Worm (Caenorhabditis elegans) whole organism, L4 larva: ENCODE measurements around the gene fbxb-35.

Experiments used
- D1046.2 ChIP-seq: fragments of 200-800 bp; sonication (Bioruptor generic); IDR thresholded peaks from 2 replicates; pipeline ENCODE4 v1.3.6; 2022; ENCODE audit warnings: missing genetic modification characterization, missing compliant biosample characterization
- F10B5.3 ChIP-seq: sonication (generic microtip); optimal IDR thresholded peaks from 2 replicates; lab custom pipeline; 2016; ENCODE audit warnings: mild to moderate bottlenecking, missing genetic modification characterization, missing compliant biosample characterization
- F37D6.2 ChIP-seq: sonication (generic microtip); optimal IDR thresholded peaks from 2 replicates; lab custom pipeline; 2016; ENCODE audit warnings: mild to moderate bottlenecking, missing genetic modification characterization, missing compliant biosample characterization
- F44E2.7 ChIP-seq: fragments of 200-800 bp; sonication (Bioruptor generic); IDR thresholded peaks from 2 replicates; pipeline ENCODE4 v2.1.2; 2022; ENCODE audit warnings: missing genetic modification characterization, missing compliant biosample characterization
- ZK337.2 ChIP-seq: fragments of 200-800 bp; sonication (Bioruptor generic); IDR thresholded peaks from 2 replicates; pipeline ENCODE4 v1.3.6; 2022; ENCODE audit warnings: missing genetic modification reagents, missing genetic modification characterization, missing compliant biosample characterization
- ZK546.5 ChIP-seq, 2 experiments: sonication (generic microtip); optimal IDR thresholded peaks; 2 replicates each; lab custom pipeline; 2017; ENCODE audit warnings: missing biosample characterization in 2 of 2, missing genetic modification characterization in 2 of 2
- aly-2 ChIP-seq: sonication (generic microtip); optimal IDR thresholded peaks from 2 replicates; lab custom pipeline; 2018; ENCODE audit warnings: missing biosample characterization, missing genetic modification characterization
- arid-1 ChIP-seq: fragments of 200-800 bp; sonication (Bioruptor generic); conservative IDR thresholded peaks from 2 replicates; pipeline ENCODE4 v1.3.6; 2022; ENCODE audit warnings: missing genetic modification reagents, missing genetic modification characterization, missing compliant biosample characterization
- ceh-82 ChIP-seq: sonication (generic microtip); optimal IDR thresholded peaks from 2 replicates; lab custom pipeline; 2017; ENCODE audit warnings: missing biosample characterization, missing genetic modification characterization
- cey-2 ChIP-seq: sonication (generic microtip); optimal IDR thresholded peaks from 3 replicates; lab custom pipeline; 2017; ENCODE audit warnings: missing genetic modification characterization, mild to moderate bottlenecking, missing compliant biosample characterization, antibody characterized with exemption, borderline replicate concordance; ENCODE audit not compliant: insufficient read depth
- ctbp-1 ChIP-seq: fragments of 200-800 bp; sonication (Bioruptor generic); IDR thresholded peaks from 2 replicates; pipeline ENCODE4 v1.3.6; 2022; ENCODE audit warnings: missing genetic modification reagents, missing genetic modification characterization, missing compliant biosample characterization
- dmd-6 ChIP-seq: fragments of 200-800 bp; sonication (Bioruptor generic); IDR thresholded peaks from 2 replicates; pipeline ENCODE4 v1.3.6; 2022; ENCODE audit warnings: missing genetic modification reagents, missing genetic modification characterization, missing compliant biosample characterization
- dmd-8 ChIP-seq: fragments of 200-800 bp; sonication (Bioruptor generic); IDR thresholded peaks from 2 replicates; pipeline ENCODE4 v1.3.6; 2022; ENCODE audit warnings: missing genetic modification characterization, missing compliant biosample characterization
- gei-8 ChIP-seq: fragments of 200-800 bp; sonication (Bioruptor generic); optimal IDR thresholded peaks from 2 replicates; lab custom pipeline; 2018; ENCODE audit warnings: mild to moderate bottlenecking, missing genetic modification characterization, missing compliant biosample characterization
- jun-1 ChIP-seq: fragments of 150-350 bp; optimal IDR thresholded peaks from 2 replicates; lab custom pipeline; 2014; ENCODE audit warnings: missing biosample characterization, missing genetic modification reagents, missing genetic modification characterization
- lim-7 ChIP-seq: fragments of 200-800 bp; sonication (Bioruptor generic); IDR thresholded peaks from 2 replicates; pipeline ENCODE4 v1.3.6; 2022; ENCODE audit warnings: missing genetic modification characterization, missing compliant biosample characterization
- lin-1 ChIP-seq: fragments of 200-800 bp; sonication (Bioruptor generic); IDR thresholded peaks from 2 replicates; pipeline ENCODE4 v1.3.6; 2022; ENCODE audit warnings: missing genetic modification reagents, missing genetic modification characterization, missing compliant biosample characterization
- lin-38 ChIP-seq: fragments of 200-800 bp; sonication (Bioruptor generic); IDR thresholded peaks from 2 replicates; pipeline ENCODE4 v1.3.6; 2022; ENCODE audit warnings: missing genetic modification reagents, missing genetic modification characterization, missing compliant biosample characterization
- lin-39 ChIP-seq: fragments of 150-350 bp; optimal IDR thresholded peaks from 2 replicates; lab custom pipeline; 2014; ENCODE audit warnings: missing biosample characterization, missing genetic modification reagents, missing genetic modification characterization
- lir-3 ChIP-seq: sonication (generic microtip); optimal IDR thresholded peaks from 2 replicates; lab custom pipeline; 2016; ENCODE audit warnings: mild to moderate bottlenecking, missing genetic modification characterization, missing compliant biosample characterization
- mdl-1 ChIP-seq, 2 experiments: fragments of 150-350 bp in 1 of 2; sonication (generic microtip) in 1 of 2; optimal IDR thresholded peaks; 2 replicates each; lab custom pipeline; 2014 to 2017; ENCODE audit warnings: missing biosample characterization in 2 of 2, missing genetic modification characterization in 2 of 2
- mdt-29 ChIP-seq: fragments of 200-800 bp; sonication (Bioruptor generic); IDR thresholded peaks from 2 replicates; pipeline ENCODE4 v1.3.6; 2022; ENCODE audit warnings: missing genetic modification reagents, missing genetic modification characterization, missing compliant biosample characterization
- mxl-2 ChIP-seq: fragments of 200-800 bp; sonication (Bioruptor generic); conservative IDR thresholded peaks from 2 replicates; pipeline ENCODE4 v1.3.6; 2022; ENCODE audit warnings: missing genetic modification reagents, missing genetic modification characterization, missing compliant biosample characterization
- mxl-3 ChIP-seq: fragments of 200-800 bp; sonication (Bioruptor generic); optimal IDR thresholded peaks from 2 replicates; lab custom pipeline; 2018; ENCODE audit warnings: mild to moderate bottlenecking, missing genetic modification characterization, missing compliant biosample characterization
- nhr-102 ChIP-seq: sonication (generic microtip); optimal IDR thresholded peaks from 2 replicates; lab custom pipeline; 2016; ENCODE audit warnings: mild to moderate bottlenecking, missing genetic modification characterization, moderate library complexity, missing compliant biosample characterization
- nhr-237 ChIP-seq: sonication (generic microtip); optimal IDR thresholded peaks from 2 replicates; lab custom pipeline; 2017; ENCODE audit warnings: missing biosample characterization, missing genetic modification characterization
- nhr-25 ChIP-seq: sonication (generic microtip); optimal IDR thresholded peaks from 2 replicates; lab custom pipeline; 2017; ENCODE audit warnings: missing genetic modification characterization, mild to moderate bottlenecking, missing compliant biosample characterization, antibody characterized with exemption, moderate library complexity, borderline replicate concordance; ENCODE audit not compliant: insufficient read depth
- nhr-41 ChIP-seq: fragments of 200-800 bp; sonication (Bioruptor generic); IDR thresholded peaks from 2 replicates; pipeline ENCODE4 v1.3.6; 2022; ENCODE audit warnings: missing genetic modification reagents, missing genetic modification characterization, missing compliant biosample characterization
- nhr-48 ChIP-seq: sonication (generic microtip); optimal IDR thresholded peaks from 2 replicates; lab custom pipeline; 2016; ENCODE audit warnings: mild to moderate bottlenecking, missing genetic modification characterization, missing compliant biosample characterization
- nhr-6 ChIP-seq: fragments of 150-350 bp; optimal IDR thresholded peaks from 2 replicates; lab custom pipeline; 2014; ENCODE audit warnings: missing biosample characterization, missing genetic modification characterization
- nhr-76 ChIP-seq: fragments of 150-350 bp; optimal IDR thresholded peaks from 2 replicates; lab custom pipeline; 2014; ENCODE audit warnings: missing biosample characterization, missing genetic modification characterization
- php-3 ChIP-seq: fragments of 200-800 bp; sonication (Bioruptor generic); IDR thresholded peaks from 2 replicates; pipeline ENCODE4 v1.3.6; 2022; ENCODE audit warnings: missing genetic modification reagents, missing genetic modification characterization, missing compliant biosample characterization
- rbr-2 ChIP-seq: sonication (generic microtip); optimal IDR thresholded peaks from 2 replicates; lab custom pipeline; 2016; ENCODE audit warnings: missing genotype, missing genetic modification characterization, missing compliant biosample characterization
- saeg-2 ChIP-seq: fragments of 200-800 bp; sonication (Bioruptor generic); IDR thresholded peaks from 2 replicates; pipeline ENCODE4 v1.3.6; 2022; ENCODE audit warnings: missing genetic modification reagents, missing genetic modification characterization, missing compliant biosample characterization
- spr-1 ChIP-seq: sonication (generic microtip); optimal IDR thresholded peaks from 2 replicates; lab custom pipeline; 2016; ENCODE audit warnings: mild to moderate bottlenecking, missing genetic modification characterization, missing compliant biosample characterization
- tag-97 ChIP-seq: fragments of 200-800 bp; sonication (Bioruptor generic); IDR thresholded peaks from 2 replicates; pipeline ENCODE4 v1.3.6; 2022; ENCODE audit warnings: missing genetic modification characterization, missing compliant biosample characterization
- unc-39 ChIP-seq: sonication (generic microtip); optimal IDR thresholded peaks from 2 replicates; lab custom pipeline; 2017; ENCODE audit warnings: missing biosample characterization, missing genetic modification characterization
- zag-1 ChIP-seq: fragments of 150-350 bp; optimal IDR thresholded peaks from 2 replicates; lab custom pipeline; 2014; ENCODE audit warnings: missing biosample characterization, missing genetic modification characterization
- zip-11 ChIP-seq: fragments of 200-800 bp; sonication (Bioruptor generic); IDR thresholded peaks from 2 replicates; pipeline ENCODE4 v1.3.6; 2022; ENCODE audit warnings: missing genetic modification characterization, missing compliant biosample characterization
- zip-2 ChIP-seq: fragments of 150-350 bp; optimal IDR thresholded peaks from 2 replicates; lab custom pipeline; 2014; ENCODE audit warnings: missing biosample characterization, missing genetic modification characterization
- ztf-11 ChIP-seq: fragments of 150-350 bp; optimal IDR thresholded peaks from 2 replicates; lab custom pipeline; 2014; ENCODE audit warnings: missing biosample characterization, missing genetic modification characterization

Gene fbxb-35

DNA sequence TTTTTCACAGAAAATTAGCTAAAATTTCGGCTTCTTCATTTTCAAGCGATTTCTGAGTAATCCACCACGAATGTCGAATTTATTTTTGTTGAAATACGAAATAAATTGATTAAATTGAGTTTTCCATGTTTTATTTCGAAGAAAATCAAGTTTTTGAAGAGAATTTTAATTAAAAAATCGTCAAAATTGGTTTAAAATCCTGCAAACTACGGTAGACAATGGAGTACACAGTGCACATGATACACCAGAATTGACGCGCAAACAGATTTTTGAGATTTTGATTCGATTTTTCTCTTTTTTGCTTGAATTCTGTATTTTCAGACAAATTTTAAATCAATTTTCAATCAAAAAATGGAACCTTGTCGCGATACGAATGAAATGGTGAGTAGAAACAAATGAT is 18.2 kb upstream of the fbxb-35 start, which contains the start of gene F59H6.14:
TSS of gene F59H6.14 (plus strand) at position 301 of the 400 bp plus-strand sequence.
- TF ChIP-seq jun-1 (tag; lab: Kevin White, UChicago) (no peak), gei-8 (GFP tag; lab: Kevin White, UChicago) (no peak), nhr-41 (GFP tag; lab: Robert Waterston, UW) (no peak), dmd-8 (no peak), lin-1 (GFP tag; lab: Robert Waterston, UW) (no peak), D1046.2 (no peak), tag-97 (GFP tag; lab: Robert Waterston, UW) (no peak), unc-39 (tag; lab: Kevin White, UChicago) (no peak), dmd-6 (GFP tag; lab: Robert Waterston, UW) (no peak), php-3 (GFP tag; lab: Robert Waterston, UW) (no peak), F37D6.2 (tag; lab: Kevin White, UChicago) (no peak), nhr-6 (tag; lab: Kevin White, UChicago) (no peak), lin-39 (tag; lab: Kevin White, UChicago) (no peak), aly-2 (tag; lab: Kevin White, UChicago) (no peak), zip-11 (GFP tag; lab: Robert Waterston, UW) (no peak), nhr-76 (tag; lab: Kevin White, UChicago) (no peak), nhr-48 (tag; lab: Kevin White, UChicago) (no peak), mxl-3 (GFP tag; lab: Kevin White, UChicago) (no peak), spr-1 (tag; lab: Kevin White, UChicago) (no peak), zip-2 (tag; lab: Kevin White, UChicago) (no peak)

DNA sequence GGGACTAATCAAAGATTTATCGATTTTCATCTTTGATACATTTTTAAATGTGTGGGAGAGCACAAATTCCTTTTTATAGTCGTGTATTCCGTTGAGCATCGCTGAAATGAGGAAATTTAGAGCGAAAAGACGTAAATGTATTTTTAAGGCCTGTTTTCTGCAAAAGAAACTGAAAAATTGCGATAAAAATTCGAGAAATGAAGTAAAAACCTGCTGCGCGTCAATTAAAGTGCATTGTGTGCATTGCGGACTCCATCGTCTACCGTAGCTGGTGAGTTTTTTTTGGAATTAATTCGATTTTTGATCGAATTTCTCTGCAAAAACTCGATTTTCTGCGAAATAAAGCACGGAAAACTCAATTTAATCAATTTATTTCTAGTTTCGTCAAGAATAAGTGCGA is 12.2 kb upstream of the fbxb-35 start, which contains the start of gene bath-19:
TSS of gene bath-19 (minus strand) at position 101 of the 400 bp plus-strand sequence.
- TF ChIP-seq cey-2 (tag; lab: Kevin White, UChicago) (no peak), mdt-29 (GFP tag; lab: Robert Waterston, UW) (no peak), lir-3 (tag; lab: Kevin White, UChicago) (no peak), mxl-2 (GFP tag; lab: Robert Waterston, UW) (no peak), nhr-25 (tag; lab: Kevin White, UChicago) (no peak), zag-1 (tag; lab: Kevin White, UChicago) (no peak), jun-1 (tag; lab: Kevin White, UChicago) (no peak), tag-97 (GFP tag; lab: Robert Waterston, UW) (no peak), ZK337.2 (GFP tag; lab: Robert Waterston, UW) (no peak), ZK546.5 (tag; optimal IDR thresholded peaks at IDR 0.05; lab: Kevin White, UChicago) (no peak), rbr-2 (no peak), ctbp-1 (GFP tag; lab: Robert Waterston, UW) (no peak), F10B5.3 (no peak), php-3 (GFP tag; lab: Robert Waterston, UW) (no peak), ztf-11 (tag; lab: Kevin White, UChicago) (no peak), arid-1 (GFP tag; lab: Robert Waterston, UW) (no peak)

DNA sequence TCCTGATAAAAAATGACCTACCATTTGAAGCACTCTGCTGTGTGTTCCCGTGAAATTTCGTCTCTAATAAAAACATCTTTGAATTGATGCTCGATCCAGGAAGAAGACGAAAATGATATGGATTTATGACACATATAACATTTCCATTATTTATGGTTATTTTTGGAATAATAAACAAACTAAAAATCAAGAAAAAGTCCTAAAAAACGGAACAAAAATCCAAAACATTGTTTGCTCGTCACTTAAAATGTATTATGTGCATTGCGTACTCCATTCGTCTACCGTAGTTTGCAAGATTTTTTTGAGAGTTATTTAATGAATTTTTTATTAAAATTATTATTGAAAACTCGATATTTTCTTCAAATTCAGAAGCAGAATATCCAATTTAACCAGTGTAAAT is 9.0 kb upstream of the fbxb-35 start, which contains the start of gene bath-20:
TSS of gene bath-20 (minus strand) at position 101 of the 400 bp plus-strand sequence.
- no peak for TF ChIP-seq F37D6.2 (tag; lab: Kevin White, UChicago)
- TF ChIP-seq F44E2.7 (GFP tag; lab: Robert Waterston, UW) = no peak
- TF ChIP-seq aly-2 (tag; lab: Kevin White, UChicago) = no peak
- TF ChIP-seq mdl-1 (tag; optimal IDR thresholded peaks at IDR 0.05; lab: Kevin White, UChicago) = no peak
- TF ChIP-seq ceh-82 (tag; lab: Kevin White, UChicago) = no peak
- TF ChIP-seq lim-7 (GFP tag; lab: Robert Waterston, UW) = no peak
- no peak for TF ChIP-seq nhr-237 (tag; lab: Kevin White, UChicago)
- TF ChIP-seq zag-1 (tag; lab: Kevin White, UChicago) = no peak
- TF ChIP-seq gei-8 (GFP tag; lab: Kevin White, UChicago) = no peak
- no peak for TF ChIP-seq saeg-2
- TF ChIP-seq nhr-102 (tag; lab: Kevin White, UChicago) = no peak
- no peak for TF ChIP-seq rbr-2
- TF ChIP-seq lin-38 (GFP tag; lab: Robert Waterston, UW) = no peak
